Worm (Caenorhabditis elegans): Measurements from ENCODE around the gene idh-2.

Gene idh-2

DNA sequence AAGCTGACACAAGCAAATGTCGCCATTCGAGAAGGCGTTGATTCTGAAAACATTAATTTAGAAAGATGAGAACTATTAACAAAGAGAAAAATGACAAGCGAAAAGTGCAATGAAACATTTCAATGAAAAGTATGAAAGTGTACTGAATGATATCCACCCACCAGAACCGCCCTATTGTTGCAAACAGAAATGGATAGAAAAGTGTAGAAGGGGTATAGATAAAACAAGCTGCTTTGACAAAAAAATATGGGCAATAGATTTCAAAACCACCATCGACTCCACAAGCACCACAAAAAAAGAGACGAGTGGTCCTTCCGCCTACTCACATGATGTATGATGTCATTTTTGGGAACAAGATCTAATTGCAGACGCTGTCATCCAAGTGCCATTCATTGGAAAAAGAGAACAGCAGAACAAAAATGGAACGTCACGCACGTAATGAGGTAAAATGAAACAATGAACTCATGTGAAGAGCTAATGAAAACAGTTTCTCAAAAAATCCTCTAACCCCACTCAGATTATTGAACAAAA is 24.9 kb downstream of the idh-2 start, which contains the start of gene C34F6.10 (continued):
- no peak for TF ChIP-seq lin-11 (tag; optimal IDR thresholded peaks at IDR 0.05)

DNA sequence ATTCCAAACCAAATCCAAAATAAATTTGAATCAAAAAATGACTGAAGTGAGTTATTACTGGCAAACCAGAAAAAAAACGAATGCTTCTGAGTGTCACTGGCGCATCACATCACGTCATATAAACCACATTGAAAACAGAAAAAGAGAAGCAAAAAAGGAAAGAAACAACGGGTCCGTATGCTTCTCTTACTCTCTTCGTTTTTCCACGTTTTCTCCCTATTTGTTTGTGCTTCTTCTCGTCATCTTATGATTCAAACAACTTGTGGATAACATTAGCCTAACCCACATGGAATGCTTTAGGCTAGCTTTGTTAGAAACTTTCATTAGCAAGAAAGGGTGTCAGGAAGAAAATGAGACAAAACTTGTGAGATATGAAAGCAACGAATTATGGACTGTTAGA is 25.7 kb downstream of the idh-2 start:
- TF ChIP-seq nhr-232 (tag; optimal IDR thresholded peaks at IDR 0.05) (no peak), ahr-1 (tag; optimal IDR thresholded peaks at IDR 0.05) (no peak), K09A11.1 (tag; optimal IDR thresholded peaks at IDR 0.05; ENCODE audit: insufficient read depth) (no peak), unc-55 (GFP tag; optimal IDR thresholded peaks at IDR 0.05) (no peak), C38D4.7 (GFP tag; optimal IDR thresholded peaks at IDR 0.05) (no peak), tbx-7 (tag; optimal IDR thresholded peaks at IDR 0.05) (no peak), ceh-9 (tag; optimal IDR thresholded peaks at IDR 0.05) (no peak), nhr-11 (tag; optimal IDR thresholded peaks at IDR 0.05) (no peak), sox-2 (GFP tag; IDR thresholded peaks at IDR 0.05) (no peak), Y22D7AL.16 (tag; optimal IDR thresholded peaks at IDR 0.05) (no peak), npax-4 (tag; optimal IDR thresholded peaks at IDR 0.05) (no peak), ets-4 (tag; optimal IDR thresholded peaks at IDR 0.05) (no peak), hlh-13 (GFP tag; optimal IDR thresholded peaks at IDR 0.05) (no peak), hlh-8 (tag; optimal IDR thresholded peaks at IDR 0.05) (no peak), pros-1 (tag; optimal IDR thresholded peaks at IDR 0.05) (no peak), ztf-16 (tag; optimal IDR thresholded peaks at IDR 0.05) (no peak), madf-2 (tag; optimal IDR thresholded peaks at IDR 0.05) (no peak), T23F11.4 (GFP tag; optimal IDR thresholded peaks at IDR 0.05) (no peak)

DNA sequence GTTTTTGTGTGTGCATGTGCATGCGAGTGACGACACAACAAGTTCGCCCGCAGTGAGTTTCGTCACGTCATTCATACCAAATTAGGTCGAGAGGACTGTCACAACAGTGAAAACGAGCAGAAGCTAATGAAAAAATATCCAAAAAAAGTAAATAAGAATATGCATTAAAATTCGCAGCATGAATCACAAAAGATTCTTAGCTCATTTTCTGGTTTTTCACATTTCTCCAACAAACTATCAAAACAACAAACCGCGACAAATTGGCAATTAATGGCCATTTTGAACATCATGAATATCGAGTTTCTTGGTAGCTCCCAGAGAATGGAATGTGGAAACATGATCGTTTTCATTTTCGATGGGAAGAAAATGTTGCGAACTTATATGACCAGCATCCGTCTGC is 27.8 kb downstream of the idh-2 start:
- TF ChIP-seq ceh-2 (tag; optimal IDR thresholded peaks at IDR 0.05) (no peak), pat-9 (tag; optimal IDR thresholded peaks at IDR 0.05) (no peak), ceh-6 (GFP tag; optimal IDR thresholded peaks at IDR 0.05) (no peak), ceh-48 (tag; optimal IDR thresholded peaks at IDR 0.05) (no peak), pha-4 (tag; optimal IDR thresholded peaks at IDR 0.05) (no peak), rnt-1 (tag; optimal IDR thresholded peaks at IDR 0.05) (no peak), ceh-9 (tag; optimal IDR thresholded peaks at IDR 0.05) (no peak), fkh-6 (tag; optimal IDR thresholded peaks at IDR 0.05) (no peak)

DNA sequence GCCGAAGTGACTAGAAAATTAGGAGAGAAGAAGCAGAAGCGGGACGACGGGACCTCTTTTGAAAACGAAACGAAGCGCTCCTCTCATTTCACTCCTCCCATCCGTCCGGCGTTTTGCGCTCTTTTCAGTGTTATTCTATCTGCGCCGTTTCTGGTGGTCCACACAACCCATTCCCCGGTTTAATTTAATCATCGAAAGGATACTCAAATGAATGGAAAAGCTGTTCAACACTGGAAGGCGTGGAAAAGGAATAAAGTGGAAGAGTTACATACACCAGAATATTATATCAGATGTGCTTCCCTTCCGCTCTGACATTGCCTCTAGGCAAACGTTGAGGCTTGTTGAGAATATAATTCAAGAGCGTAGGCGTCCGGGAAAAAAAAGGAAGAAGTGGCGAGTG is 29.3 kb downstream of the idh-2 start:
- TF ChIP-seq nfya-1 (tag; optimal IDR thresholded peaks at IDR 0.05) (no peak), unc-42 (tag; optimal IDR thresholded peaks at IDR 0.05) (peak; percentile 76)

DNA sequence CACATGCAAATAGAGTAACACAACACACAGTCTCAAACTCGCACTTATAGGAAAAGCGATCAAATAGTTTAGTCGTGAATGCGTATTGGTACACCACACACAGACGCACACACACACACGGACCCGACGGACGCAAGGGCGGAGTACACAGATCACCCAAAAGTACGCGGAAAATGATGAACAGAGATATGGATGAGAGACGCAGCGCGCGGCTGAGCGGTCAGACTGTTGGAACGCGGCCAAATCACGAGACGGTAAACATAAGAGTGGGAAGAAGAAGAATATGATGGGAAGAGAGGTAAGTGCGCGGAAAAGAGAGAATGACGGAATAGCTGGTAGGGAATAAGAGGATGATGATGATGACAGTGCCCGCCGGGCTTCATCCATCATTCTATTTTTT is 32.3 kb downstream of the idh-2 start:
- TF ChIP-seq che-1 (tag; optimal IDR thresholded peaks at IDR 0.05) (no peak), C08G9.2 (tag; optimal IDR thresholded peaks at IDR 0.05) (peak; percentile 44), sox-4 (tag; optimal IDR thresholded peaks at IDR 0.05) (no peak), ceh-18 (tag; optimal IDR thresholded peaks at IDR 0.05) (peak; percentile 17), ceh-9 (tag; optimal IDR thresholded peaks at IDR 0.05) (no peak), ceh-34 (tag; optimal IDR thresholded peaks at IDR 0.05) (peak; percentile 79), ceh-48 (tag; optimal IDR thresholded peaks at IDR 0.05) (no peak), hlh-30 (tag; optimal IDR thresholded peaks at IDR 0.05; ENCODE audit: insufficient read depth) (peak; percentile 92), ceh-2 (tag; optimal IDR thresholded peaks at IDR 0.05) (peak; percentile 59), hlh-6 (tag; optimal IDR thresholded peaks at IDR 0.05) (peak; percentile 75), ref-2 (tag; optimal IDR thresholded peaks at IDR 0.05) (peak; percentile 19), ahr-1 (tag; optimal IDR thresholded peaks at IDR 0.05) (no peak), elt-2 (tag; optimal IDR thresholded peaks at IDR 0.05) (peak; percentile 3), sdc-2 (tag; optimal IDR thresholded peaks at IDR 0.05) (peak; percentile 58), tbx-2 (tag; optimal IDR thresholded peaks at IDR 0.05) (peak; percentile 47), ceh-31 (tag; optimal IDR thresholded peaks at IDR 0.05) (peak; percentile 40), nfya-1 (tag; optimal IDR thresholded peaks at IDR 0.05) (peak; percentile 40), fkh-6 (tag; optimal IDR thresholded peaks at IDR 0.05) (peak; percentile 28), dve-1 (tag; optimal IDR thresholded peaks at IDR 0.05) (peak; percentile 27), rnt-1 (tag; optimal IDR thresholded peaks at IDR 0.05) (peak; percentile 37), Y22D7AL.16 (tag; optimal IDR thresholded peaks at IDR 0.05) (no peak)
